Worm (Caenorhabditis elegans) whole organism, L1 larva: ENCODE results near the gene srbc-66.

ENCODE experiments used
- C16A3.4 ChIP-seq: fragments of 150-350 bp; optimal IDR thresholded peaks from 2 replicates; lab custom pipeline; 2014; ENCODE audit warnings: missing biosample characterization, missing genetic modification characterization
- F16B12.6 ChIP-seq: fragments of 150-350 bp; optimal IDR thresholded peaks from 2 replicates; lab custom pipeline; 2014; ENCODE audit warnings: missing biosample characterization, missing genetic modification characterization
- aha-1 ChIP-seq: fragments of 150-350 bp; optimal IDR thresholded peaks from 2 replicates; lab custom pipeline; 2014; ENCODE audit warnings: missing biosample characterization, missing genetic modification characterization
- alr-1 ChIP-seq: fragments of 200-800 bp; sonication (Bioruptor generic); optimal IDR thresholded peaks from 2 replicates; lab custom pipeline; 2018; ENCODE audit warnings: borderline replicate concordance, mild to moderate bottlenecking, missing genetic modification characterization, missing compliant biosample characterization
- aly-2 ChIP-seq: fragments of 150-350 bp; optimal IDR thresholded peaks from 2 replicates; lab custom pipeline; 2014; ENCODE audit warnings: missing biosample characterization, missing genetic modification characterization
- blmp-1 ChIP-seq: fragments of 150-350 bp; optimal IDR thresholded peaks from 2 replicates; lab custom pipeline; 2014; ENCODE audit warnings: missing biosample characterization, missing genetic modification characterization
- dpl-1 ChIP-seq, 3 experiments: fragments of 150-350 bp in 2 of 3; sonication (generic microtip) in 1 of 3; optimal IDR thresholded peaks; 2 replicates each; lab custom pipeline; 2014 to 2017; ENCODE audit warnings: missing biosample characterization in 3 of 3, missing genetic modification characterization in 3 of 3, missing genetic modification reagents in 3 of 3
- dsc-1 ChIP-seq: sonication (generic microtip); optimal IDR thresholded peaks from 2 replicates; lab custom pipeline; 2016; ENCODE audit warnings: mild to moderate bottlenecking, missing genetic modification characterization, missing compliant biosample characterization
- efl-1 ChIP-seq, 4 experiments: fragments of 150-350 bp; optimal IDR thresholded peaks in 3 of 4; peaks in 1 of 4; 1 replicate in 1 of 4; 2 replicates in 3 of 4; lab custom pipeline; 2014; ENCODE audit warnings: missing biosample characterization in 2 of 4, missing genetic modification characterization in 2 of 4, missing genetic modification reagents in 2 of 4
- efl-3 ChIP-seq: fragments of 200-800 bp; sonication (Bioruptor generic); optimal IDR thresholded peaks from 2 replicates; lab custom pipeline; 2018; ENCODE audit warnings: mild to moderate bottlenecking, missing genetic modification characterization, missing compliant biosample characterization
- egl-13 ChIP-seq: sonication (generic microtip); optimal IDR thresholded peaks from 2 replicates; lab custom pipeline; 2016; ENCODE audit warnings: missing genotype, missing genetic modification reagents, missing genetic modification characterization, missing compliant biosample characterization
- egl-27 ChIP-seq, 2 experiments: fragments of 150-350 bp in 1 of 2; sonication (generic microtip); optimal IDR thresholded peaks; 3 replicates each; lab custom pipeline; 2017 to 2018; ENCODE audit warnings: missing biosample characterization in 2 of 2, missing genetic modification characterization in 2 of 2, missing genetic modification reagents in 2 of 2
- elt-2 ChIP-seq: sonication (generic microtip); optimal IDR thresholded peaks from 2 replicates; lab custom pipeline; 2016; ENCODE audit warnings: missing genetic modification characterization, mild to moderate bottlenecking, inconsistent platforms, missing compliant biosample characterization, missing genetic modification reagents
- elt-3 ChIP-seq, 6 experiments: fragments of 150-350 bp in 1 of 6; sonication (generic microtip); optimal IDR thresholded peaks; 2 replicates each; lab custom pipeline; 2017 to 2018; ENCODE audit warnings: missing biosample characterization in 6 of 6, missing genetic modification characterization in 6 of 6, inconsistent platforms in 1 of 6
- ets-5 ChIP-seq: fragments of 200-800 bp; sonication (Bioruptor generic); IDR thresholded peaks from 2 replicates; pipeline ENCODE4 v1.3.6; 2022; ENCODE audit warnings: missing genetic modification characterization, missing compliant biosample characterization
- fkh-4 ChIP-seq: sonication (generic microtip); optimal IDR thresholded peaks from 2 replicates; lab custom pipeline; 2016; ENCODE audit warnings: missing compliant biosample characterization, missing genetic modification characterization, borderline replicate concordance
- fkh-8 ChIP-seq: sonication (generic microtip); optimal IDR thresholded peaks from 2 replicates; lab custom pipeline; 2016; ENCODE audit warnings: mild to moderate bottlenecking, missing genetic modification characterization, missing compliant biosample characterization
- fos-1 ChIP-seq: fragments of 150-350 bp; optimal IDR thresholded peaks from 2 replicates; lab custom pipeline; 2014; ENCODE audit warnings: missing biosample characterization, missing genetic modification characterization
- grh-1 ChIP-seq: fragments of 200-800 bp; sonication (Bioruptor generic); IDR thresholded peaks from 2 replicates; pipeline ENCODE4 v1.3.6; 2022; ENCODE audit warnings: missing genetic modification reagents, missing genetic modification characterization, missing compliant biosample characterization
- irx-1 ChIP-seq: sonication (generic microtip); optimal IDR thresholded peaks from 2 replicates; lab custom pipeline; 2016; ENCODE audit warnings: missing genetic modification characterization, missing compliant biosample characterization
- lin-13 ChIP-seq: fragments of 150-350 bp; optimal IDR thresholded peaks from 2 replicates; lab custom pipeline; 2014; ENCODE audit warnings: missing biosample characterization, missing genetic modification reagents, missing genetic modification characterization
- lin-14 ChIP-seq: fragments of 200-800 bp; sonication (Bioruptor generic); optimal IDR thresholded peaks from 2 replicates; lab custom pipeline; 2018; ENCODE audit warnings: mild to moderate bottlenecking, missing genetic modification characterization, moderate library complexity, missing compliant biosample characterization
- lin-35 ChIP-seq, 2 experiments: fragments of 150-350 bp; optimal IDR thresholded peaks; 2 replicates each; lab custom pipeline; 2014; ENCODE audit warnings: missing biosample characterization in 2 of 2, missing genetic modification characterization in 2 of 2, missing genetic modification reagents in 2 of 2
- lsy-2 ChIP-seq, 2 experiments: fragments of 150-350 bp; optimal IDR thresholded peaks; 2 replicates each; lab custom pipeline; 2014; ENCODE audit warnings: missing biosample characterization in 2 of 2, missing genetic modification characterization in 2 of 2
- mdl-1 ChIP-seq, 2 experiments: fragments of 150-350 bp; optimal IDR thresholded peaks; 2 replicates each; lab custom pipeline; 2014 to 2017; ENCODE audit warnings: missing biosample characterization in 2 of 2, missing genetic modification characterization in 2 of 2, inconsistent platforms in 1 of 2
- mef-2 ChIP-seq: fragments of 150-350 bp; optimal IDR thresholded peaks from 2 replicates; lab custom pipeline; 2014; ENCODE audit warnings: missing biosample characterization, missing genetic modification characterization
- nhr-11 ChIP-seq: fragments of 150-350 bp; optimal IDR thresholded peaks from 2 replicates; lab custom pipeline; 2014; ENCODE audit warnings: missing biosample characterization, missing genetic modification characterization
- nhr-12 ChIP-seq: sonication (generic microtip); optimal IDR thresholded peaks from 2 replicates; lab custom pipeline; 2017; ENCODE audit warnings: missing biosample characterization, missing genetic modification characterization
- nhr-19 ChIP-seq: fragments of 200-800 bp; sonication (Bioruptor generic); conservative IDR thresholded peaks from 2 replicates; pipeline ENCODE4 v1.3.6; 2022; ENCODE audit warnings: missing genetic modification characterization, missing compliant biosample characterization
- nhr-20 ChIP-seq: sonication (generic microtip); optimal IDR thresholded peaks from 2 replicates; lab custom pipeline; 2016; ENCODE audit warnings: mild to moderate bottlenecking, missing genetic modification characterization, missing compliant biosample characterization
- nhr-237 ChIP-seq: fragments of 150-350 bp; optimal IDR thresholded peaks from 2 replicates; lab custom pipeline; 2014; ENCODE audit warnings: missing biosample characterization, missing genetic modification characterization
- nhr-28 ChIP-seq: fragments of 150-350 bp; optimal IDR thresholded peaks from 2 replicates; lab custom pipeline; 2014; ENCODE audit warnings: missing biosample characterization, missing genetic modification characterization
- nhr-47 ChIP-seq: sonication (generic microtip); optimal IDR thresholded peaks from 2 replicates; lab custom pipeline; 2016; ENCODE audit warnings: mild to moderate bottlenecking, missing genetic modification characterization, moderate library complexity, missing compliant biosample characterization
- nhr-71 ChIP-seq: sonication (generic microtip); optimal IDR thresholded peaks from 2 replicates; lab custom pipeline; 2016; ENCODE audit warnings: mild to moderate bottlenecking, missing genetic modification characterization, moderate library complexity, missing compliant biosample characterization
- nhr-76 ChIP-seq: sonication (generic microtip); optimal IDR thresholded peaks from 2 replicates; lab custom pipeline; 2017; ENCODE audit warnings: missing biosample characterization, missing genetic modification characterization
- nhr-77 ChIP-seq: fragments of 150-350 bp; optimal IDR thresholded peaks from 2 replicates; lab custom pipeline; 2014; ENCODE audit warnings: missing biosample characterization, missing genetic modification characterization
- nhr-84 ChIP-seq: sonication (generic microtip); optimal IDR thresholded peaks from 2 replicates; lab custom pipeline; 2017; ENCODE audit warnings: missing biosample characterization, missing genetic modification characterization
- pag-3 ChIP-seq: sonication (generic microtip); optimal IDR thresholded peaks from 2 replicates; lab custom pipeline; 2017; ENCODE audit warnings: missing genetic modification characterization, mild to moderate bottlenecking, missing compliant biosample characterization, antibody characterized with exemption, borderline replicate concordance; ENCODE audit not compliant: insufficient read depth
- pax-3 ChIP-seq: fragments of 200-800 bp; sonication (Bioruptor generic); optimal IDR thresholded peaks from 2 replicates; lab custom pipeline; 2018; ENCODE audit warnings: mild to moderate bottlenecking, missing genetic modification characterization, moderate library complexity, missing compliant biosample characterization
- pqm-1 ChIP-seq: sonication (generic microtip); optimal IDR thresholded peaks from 3 replicates; lab custom pipeline; 2017; ENCODE audit warnings: missing biosample characterization, missing genetic modification characterization
- snpc-4 ChIP-seq: fragments of 150-350 bp; optimal IDR thresholded peaks from 2 replicates; lab custom pipeline; 2014; ENCODE audit warnings: missing biosample characterization, missing genetic modification characterization
- sox-4 ChIP-seq: sonication (generic microtip); optimal IDR thresholded peaks from 2 replicates; lab custom pipeline; 2016; ENCODE audit warnings: missing genetic modification characterization, missing compliant biosample characterization
- unc-130 ChIP-seq: fragments of 150-350 bp; optimal IDR thresholded peaks from 2 replicates; lab custom pipeline; 2017; ENCODE audit warnings: missing biosample characterization, missing genetic modification characterization, inconsistent platforms
- unc-62 ChIP-seq: fragments of 150-350 bp; optimal IDR thresholded peaks from 2 replicates; lab custom pipeline; 2014; ENCODE audit warnings: missing biosample characterization, missing genetic modification reagents, missing genetic modification characterization
- unc-98 ChIP-seq: fragments of 200-800 bp; sonication (Bioruptor generic); IDR thresholded peaks from 2 replicates; pipeline ENCODE4 v1.3.6; 2022; ENCODE audit warnings: missing genetic modification characterization, missing compliant biosample characterization
- zip-4 ChIP-seq: fragments of 200-800 bp; sonication (Bioruptor generic); optimal IDR thresholded peaks from 2 replicates; lab custom pipeline; 2018; ENCODE audit warnings: mild to moderate bottlenecking, missing genetic modification characterization, moderate library complexity, missing compliant biosample characterization

The srbc-66 gene

DNA sequence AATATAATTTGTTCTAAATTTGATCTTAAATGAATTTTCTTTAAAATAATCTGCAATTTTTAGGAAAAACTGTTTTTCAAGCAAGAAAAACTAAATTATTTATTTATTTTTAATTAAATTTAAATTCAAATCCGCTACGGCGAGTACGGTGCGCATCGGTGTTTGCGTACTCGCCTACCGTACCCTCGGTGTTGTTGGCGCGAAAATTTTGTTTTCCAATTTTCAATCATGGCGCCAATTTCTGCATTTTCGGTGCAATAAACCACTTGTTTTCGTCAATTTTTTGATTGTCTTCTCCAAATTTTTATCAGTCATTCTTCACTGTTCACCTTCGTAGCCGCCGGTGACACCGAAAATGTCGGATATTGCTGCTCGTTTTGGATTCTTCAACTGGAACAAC, 48.3 kb downstream of the srbc-66 start, which contains the start of gene pygl-1:
pygl-1 (plus strand) TSS at position 211 of the 400 bp plus-strand sequence.
- TF ChIP-seq nhr-11 (no peak), efl-3 (GFP tag; lab: Kevin White, UChicago) (no peak), dpl-1 (GFP tag; optimal IDR thresholded peaks at IDR 0.05; lab: Kevin White, UChicago) (peak in 2 of 3 experiments; percentile 24 to 70), lin-35 (GFP tag; optimal IDR thresholded peaks at IDR 0.05; lab: Kevin White, UChicago) (peak; percentile 6 to 54), aly-2 (tag; lab: Kevin White, UChicago) (no peak), grh-1 (GFP tag; lab: Robert Waterston, UW) (no peak), ets-5 (GFP tag; lab: Robert Waterston, UW) (no peak), lsy-2 (tag; optimal IDR thresholded peaks at IDR 0.05; lab: Kevin White, UChicago) (peak; percentile 64 to 92), efl-1 (optimal IDR thresholded peaks at IDR 0.05; lab: Kevin White, UChicago) (peak; percentile 46 to 73), efl-1 (GFP tag; optimal IDR thresholded peaks at IDR 0.05 in 1 of 2; lab: Kevin White, UChicago) (peak; percentile 64 to 90), sox-4 (tag; lab: Kevin White, UChicago) (no peak), F16B12.6 (tag; lab: Kevin White, UChicago) (peak; percentile 32)
- TF ChIP-seq, all 84 proteins: peak for 5

DNA sequence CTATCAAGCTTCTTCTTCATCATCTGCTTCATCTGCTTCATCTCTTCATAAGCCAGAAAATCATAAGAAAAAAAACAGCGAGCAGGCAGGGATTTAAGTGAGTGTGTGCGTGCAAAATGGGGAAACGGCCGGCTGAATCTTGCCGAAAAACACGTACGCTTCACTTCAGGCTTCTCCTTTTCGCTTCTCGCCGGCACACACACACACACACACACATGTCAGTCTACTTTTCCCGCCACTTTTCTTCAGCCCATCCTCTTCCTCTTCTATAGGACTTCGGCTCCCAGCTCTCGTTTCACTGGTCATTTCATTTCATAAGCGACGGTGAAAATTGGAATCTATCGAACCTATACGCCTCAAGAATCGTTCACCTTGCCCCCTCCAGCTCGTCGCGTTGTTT, 48.7 kb downstream of the srbc-66 start:
- TF ChIP-seq efl-1 (optimal IDR thresholded peaks at IDR 0.05; lab: Kevin White, UChicago) (no peak), efl-1 (GFP tag; optimal IDR thresholded peaks at IDR 0.05 in 1 of 2; lab: Kevin White, UChicago) (peak in 1 of 2 experiments; percentile 88), dpl-1 (GFP tag; optimal IDR thresholded peaks at IDR 0.05; lab: Kevin White, UChicago) (peak in 1 of 3 experiments; percentile 11), fos-1 (tag; lab: Kevin White, UChicago) (no peak), lin-14 (GFP tag; lab: Kevin White, UChicago) (peak; percentile 29), unc-98 (GFP tag; lab: Robert Waterston, UW) (no peak), lin-13 (GFP tag; lab: Kevin White, UChicago) (no peak), dsc-1 (tag; lab: Kevin White, UChicago) (peak; percentile 6), nhr-76 (no peak), pqm-1 (tag; lab: Kevin White, UChicago) (no peak), nhr-84 (tag; lab: Kevin White, UChicago) (no peak), fkh-8 (tag; lab: Kevin White, UChicago) (peak; percentile 27)

DNA sequence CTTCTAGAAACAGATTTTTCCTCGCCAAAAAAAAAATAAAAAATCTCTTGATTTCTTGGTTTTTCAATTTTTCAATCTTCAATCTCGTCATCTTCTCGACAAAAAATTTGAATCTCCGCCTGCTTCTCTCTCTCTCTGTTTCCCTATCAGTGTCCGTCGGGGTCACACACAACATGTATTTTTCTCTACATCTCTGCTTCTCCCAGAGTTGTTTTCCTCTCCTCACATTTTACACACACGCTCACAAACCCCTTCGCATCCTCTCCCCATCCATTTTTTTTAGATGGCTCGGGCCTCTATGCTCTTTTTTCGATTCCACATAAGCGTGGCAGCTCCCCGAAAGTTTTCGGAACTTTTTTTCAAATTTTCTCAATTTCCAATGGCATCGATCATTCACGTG, 49.3 kb downstream of the srbc-66 start:
- TF ChIP-seq nhr-19 (GFP tag; lab: Robert Waterston, UW): peak; percentile 29; the same call in 1 of the 2 replicates
- no peak for TF ChIP-seq mef-2 (tag; lab: Kevin White, UChicago)
- TF ChIP-seq mdl-1 (tag; optimal IDR thresholded peaks at IDR 0.05; lab: Kevin White, UChicago): no peak
- TF ChIP-seq pqm-1 (tag; lab: Kevin White, UChicago): no peak
- no peak for TF ChIP-seq zip-4 (GFP tag; lab: Kevin White, UChicago)
- TF ChIP-seq lsy-2 (tag; optimal IDR thresholded peaks at IDR 0.05; lab: Kevin White, UChicago): peak; percentile 42 to 64
- peak; percentile 35 for TF ChIP-seq nhr-47
- peak in 2 of 6 experiments; percentile 1 to 14 for TF ChIP-seq elt-3 (tag; optimal IDR thresholded peaks at IDR 0.05; lab: Kevin White, UChicago)
- no peak for TF ChIP-seq snpc-4 (tag; lab: Kevin White, UChicago)
- no peak for TF ChIP-seq nhr-28 (tag; lab: Kevin White, UChicago)
- peak; percentile 16 for TF ChIP-seq unc-130 (tag; lab: Kevin White, UChicago)
- TF ChIP-seq pag-3 (tag; lab: Kevin White, UChicago): no peak
- peak; percentile 15 for TF ChIP-seq fkh-8 (tag; lab: Kevin White, UChicago)
- no peak for TF ChIP-seq aha-1 (tag; lab: Kevin White, UChicago)
- TF ChIP-seq grh-1 (GFP tag; lab: Robert Waterston, UW): no peak
- no peak for TF ChIP-seq fkh-4
- no peak for TF ChIP-seq nhr-12 (tag; lab: Kevin White, UChicago)
- no peak for TF ChIP-seq unc-62 (GFP tag; lab: Kevin White, UChicago)
- TF ChIP-seq egl-13: no peak
- TF ChIP-seq C16A3.4 (tag; lab: Kevin White, UChicago): peak; percentile 15
- peak; percentile 73 for TF ChIP-seq nhr-71 (tag; lab: Kevin White, UChicago)
- TF ChIP-seq nhr-76: no peak
- peak; percentile 62 to 81 (median 65) for TF ChIP-seq dpl-1 (GFP tag; optimal IDR thresholded peaks at IDR 0.05; lab: Kevin White, UChicago)
- no peak for TF ChIP-seq egl-27 (tag; optimal IDR thresholded peaks at IDR 0.05; lab: Kevin White, UChicago)
- no peak for TF ChIP-seq elt-2 (tag; lab: Kevin White, UChicago)
- peak; percentile 25 for TF ChIP-seq nhr-77 (tag; lab: Kevin White, UChicago)
- TF ChIP-seq blmp-1 (tag; lab: Kevin White, UChicago): no peak
- TF ChIP-seq irx-1: no peak
- peak; percentile 67 for TF ChIP-seq nhr-20 (tag; lab: Kevin White, UChicago)
- TF ChIP-seq pax-3 (tag; lab: Kevin White, UChicago): no peak
- no peak for TF ChIP-seq aly-2 (tag; lab: Kevin White, UChicago)
- TF ChIP-seq alr-1 (tag; lab: Kevin White, UChicago): no peak
- peak; percentile 73 to 86 for TF ChIP-seq lin-35 (GFP tag; optimal IDR thresholded peaks at IDR 0.05; lab: Kevin White, UChicago)
- no peak for TF ChIP-seq nhr-237 (tag; lab: Kevin White, UChicago)
- no peak for TF ChIP-seq sox-4 (tag; lab: Kevin White, UChicago)
